Worm (Caenorhabditis elegans) whole organism, L1 larva: ENCODE measurements around the gene T02H6.1.

Experiments
- aly-2 ChIP-seq: fragments of 150-350 bp; optimal IDR thresholded peaks from 2 replicates; lab custom pipeline; 2014; ENCODE audit warnings: missing biosample characterization, missing genetic modification characterization
- efl-3 ChIP-seq: fragments of 200-800 bp; sonication (Bioruptor generic); optimal IDR thresholded peaks from 2 replicates; lab custom pipeline; 2018; ENCODE audit warnings: mild to moderate bottlenecking, missing genetic modification characterization, missing compliant biosample characterization
- egl-27 ChIP-seq, 2 experiments: fragments of 150-350 bp in 1 of 2; sonication (generic microtip); optimal IDR thresholded peaks; 3 replicates each; lab custom pipeline; 2017 to 2018; ENCODE audit warnings: missing biosample characterization in 2 of 2, missing genetic modification characterization in 2 of 2, missing genetic modification reagents in 2 of 2
- elt-2 ChIP-seq: sonication (generic microtip); optimal IDR thresholded peaks from 2 replicates; lab custom pipeline; 2016; ENCODE audit warnings: missing genetic modification characterization, mild to moderate bottlenecking, inconsistent platforms, missing compliant biosample characterization, missing genetic modification reagents
- hpl-2 ChIP-seq: fragments of 150-350 bp; optimal IDR thresholded peaks from 2 replicates; lab custom pipeline; 2014; ENCODE audit warnings: missing biosample characterization, missing genetic modification reagents, missing genetic modification characterization
- lin-39 ChIP-seq: fragments of 150-350 bp; optimal IDR thresholded peaks from 2 replicates; lab custom pipeline; 2014; ENCODE audit warnings: missing biosample characterization, missing genetic modification reagents, missing genetic modification characterization
- mdl-1 ChIP-seq, 2 experiments: fragments of 150-350 bp; optimal IDR thresholded peaks; 2 replicates each; lab custom pipeline; 2014 to 2017; ENCODE audit warnings: missing biosample characterization in 2 of 2, missing genetic modification characterization in 2 of 2, inconsistent platforms in 1 of 2
- mep-1 ChIP-seq: fragments of 150-350 bp; optimal IDR thresholded peaks from 2 replicates; lab custom pipeline; 2014; ENCODE audit warnings: missing biosample characterization, missing genetic modification characterization
- nhr-11 ChIP-seq: fragments of 150-350 bp; optimal IDR thresholded peaks from 2 replicates; lab custom pipeline; 2014; ENCODE audit warnings: missing biosample characterization, missing genetic modification characterization
- nhr-77 ChIP-seq: fragments of 150-350 bp; optimal IDR thresholded peaks from 2 replicates; lab custom pipeline; 2014; ENCODE audit warnings: missing biosample characterization, missing genetic modification characterization
- zip-4 ChIP-seq: fragments of 200-800 bp; sonication (Bioruptor generic); optimal IDR thresholded peaks from 2 replicates; lab custom pipeline; 2018; ENCODE audit warnings: mild to moderate bottlenecking, missing genetic modification characterization, moderate library complexity, missing compliant biosample characterization

ce11 chrII:753469-753868, 44.3 kb downstream of the T02H6.1 start:
- TF ChIP-seq lin-39 (tag; lab: Kevin White, UChicago): no peak
- TF ChIP-seq aly-2 (tag; lab: Kevin White, UChicago): no peak
- no peak for TF ChIP-seq elt-2 (tag; lab: Kevin White, UChicago)
- TF ChIP-seq egl-27 (tag; optimal IDR thresholded peaks at IDR 0.05; lab: Kevin White, UChicago): no peak
- TF ChIP-seq hpl-2: no peak
- TF ChIP-seq mep-1: no peak
- TF ChIP-seq efl-3: no peak
- no peak for TF ChIP-seq nhr-77 (tag; lab: Kevin White, UChicago)
- TF ChIP-seq zip-4 (GFP tag; lab: Kevin White, UChicago): no peak
- TF ChIP-seq nhr-11: no peak
- TF ChIP-seq mdl-1 (tag; optimal IDR thresholded peaks at IDR 0.05; lab: Kevin White, UChicago): no peak
